Fruit fly (Drosophila melanogaster) Kc167 (cell line): ENCODE measurements around the gene CG31388.
A peak's percentile ranks its signal among the peaks of the same experiment; 100 is the strongest.

Source experiments
- Myc ChIP-seq: fragments of >200 bp; optimal IDR thresholded peaks from 2 replicates; lab custom pipeline; 2017; ENCODE audit warnings: missing external identifiers
- Sin3A ChIP-seq: fragments of >200 bp; optimal IDR thresholded peaks from 2 replicates; lab custom pipeline; 2018; ENCODE audit warnings: missing external identifiers
- h ChIP-seq: fragments of >200 bp; optimal IDR thresholded peaks from 3 replicates; lab custom pipeline; 2018; ENCODE audit warnings: missing external identifiers
- insv ChIP-seq: fragments of >200 bp; optimal IDR thresholded peaks from 3 replicates; lab custom pipeline; 2018; ENCODE audit warnings: missing external identifiers
- psq ChIP-seq: fragments of >200 bp; optimal IDR thresholded peaks from 2 replicates; lab custom pipeline; 2017; ENCODE audit warnings: missing external identifiers
- ttk ChIP-seq: sonication (Bioruptor generic); optimal IDR thresholded peaks from 2 replicates; lab custom pipeline; 2017; ENCODE audit warnings: missing external identifiers

CG31388 gene

DNA sequence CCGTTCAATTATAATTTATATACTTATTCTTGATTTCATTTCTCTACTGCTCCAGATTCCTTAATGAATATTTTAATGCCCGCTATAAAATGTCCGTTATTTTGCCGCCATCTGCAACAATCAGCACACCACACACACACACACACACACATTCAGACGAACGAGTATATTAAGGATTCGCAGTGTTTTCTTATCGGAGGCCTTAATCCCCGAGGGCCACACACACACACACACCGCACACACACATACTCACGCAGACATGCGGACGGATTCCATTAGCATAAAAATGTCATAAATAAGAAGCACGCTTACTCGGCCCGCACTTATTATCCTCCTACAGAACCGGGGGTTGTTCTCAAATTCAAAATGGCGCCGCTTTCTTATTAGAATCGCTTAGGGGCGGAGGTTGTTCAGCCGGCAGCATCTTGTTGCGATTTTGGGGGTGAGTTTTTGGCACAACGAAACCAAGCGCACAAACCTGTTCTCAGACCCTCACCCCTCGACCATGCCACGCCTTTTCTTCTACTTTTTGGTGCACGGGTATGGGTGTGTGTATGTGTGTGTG is 23.4 kb downstream of the CG31388 start:
- TF ChIP-seq Sin3A (lab: Kevin White, UChicago) (no peak), insv (lab: Kevin White, UChicago) (no peak), h (lab: Kevin White, UChicago) (no peak), psq (lab: Kevin White, UChicago) (no peak), ttk (no peak), Myc (lab: Kevin White, UChicago) (no peak)

DNA sequence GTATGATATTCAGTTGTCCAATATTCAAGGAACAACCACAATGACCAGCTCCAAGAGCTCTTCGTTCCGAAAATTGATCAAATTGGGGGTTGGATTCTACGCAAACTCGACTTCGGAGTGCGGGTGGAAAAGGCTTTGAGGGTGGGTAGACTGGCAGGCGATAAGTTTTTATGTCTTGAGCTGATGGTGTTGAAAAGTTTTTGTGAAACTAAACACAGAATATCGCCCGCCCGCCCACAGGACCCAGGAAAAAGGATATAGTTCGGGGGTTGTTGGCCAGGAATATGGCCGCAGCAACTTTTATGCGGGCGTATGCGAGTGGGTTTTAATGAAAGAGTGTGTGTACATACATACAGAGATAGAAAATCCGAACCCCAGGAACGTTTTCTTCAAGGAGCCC is 26.0 kb downstream of the CG31388 start:
- TF ChIP-seq ttk (no peak), Myc (lab: Kevin White, UChicago) (no peak), psq (lab: Kevin White, UChicago) (no peak), Sin3A (lab: Kevin White, UChicago) (no peak), h (lab: Kevin White, UChicago) (no peak), insv (lab: Kevin White, UChicago) (no peak)

DNA sequence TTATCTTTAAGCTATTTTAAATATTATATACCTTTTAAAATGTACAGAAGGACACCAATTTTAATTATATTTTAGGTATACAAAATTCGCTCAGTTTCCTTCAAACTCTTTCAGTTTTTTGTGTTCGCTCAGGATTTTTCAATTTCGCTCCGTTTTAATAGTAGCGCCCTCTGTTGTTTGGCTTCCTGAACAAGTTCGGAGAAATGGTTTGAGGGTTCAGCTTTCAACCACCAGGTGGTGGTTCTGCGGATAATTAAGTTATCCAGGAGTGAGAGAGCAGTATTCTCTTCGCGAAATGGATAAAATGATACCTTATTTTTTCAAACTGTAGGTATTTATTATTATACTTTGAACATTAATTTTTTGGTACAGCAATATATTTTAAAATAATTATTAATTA is 31.4 kb downstream of the CG31388 start:
- TF ChIP-seq h (lab: Kevin White, UChicago) (peak; percentile 94), Myc (lab: Kevin White, UChicago) (no peak)

DNA sequence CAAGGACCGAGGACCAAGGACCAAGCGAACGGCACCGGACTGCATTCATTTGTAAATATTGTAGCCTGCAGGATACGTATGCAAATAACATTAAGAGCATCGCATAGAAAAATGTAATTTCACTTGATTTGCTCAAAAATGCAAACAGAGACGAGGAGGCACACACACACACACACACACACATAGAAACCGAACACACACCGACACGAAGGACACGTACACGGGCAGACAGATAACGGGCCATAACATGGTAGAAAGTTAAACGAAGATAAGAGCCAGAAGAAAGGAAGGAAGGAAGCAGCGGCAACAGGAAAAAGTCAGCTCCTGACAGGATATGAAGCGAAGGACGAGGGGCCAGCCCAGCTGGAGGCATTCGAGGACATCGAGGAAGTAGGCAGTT is 33.0 kb downstream of the CG31388 start:
- TF ChIP-seq psq (lab: Kevin White, UChicago) (no peak), h (lab: Kevin White, UChicago) (no peak), Myc (lab: Kevin White, UChicago) (no peak), Sin3A (lab: Kevin White, UChicago) (no peak), insv (lab: Kevin White, UChicago) (no peak), ttk (no peak)

DNA sequence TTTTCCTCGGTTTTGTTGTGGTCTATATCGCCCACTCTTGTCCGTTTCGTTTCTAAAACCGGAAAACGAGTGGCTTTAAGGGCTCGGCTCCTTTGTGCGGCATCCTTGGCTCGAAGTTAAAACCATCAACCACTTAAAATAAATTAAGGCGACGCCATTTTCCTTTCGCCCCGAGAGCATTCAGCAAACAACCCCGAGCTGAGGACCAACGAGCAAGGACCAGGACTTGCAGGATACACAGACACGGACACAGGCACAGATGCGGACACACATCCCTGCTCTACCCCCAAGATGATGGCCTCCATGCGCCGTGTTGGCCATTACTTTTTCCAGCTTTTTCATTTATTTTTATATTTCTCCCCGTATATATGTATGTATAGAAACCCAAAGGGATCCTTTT is 35.1 kb downstream of the CG31388 start:
- TF ChIP-seq h (lab: Kevin White, UChicago) (no peak), insv (lab: Kevin White, UChicago) (no peak), Sin3A (lab: Kevin White, UChicago) (no peak), psq (lab: Kevin White, UChicago) (no peak), ttk (no peak), Myc (lab: Kevin White, UChicago) (no peak)

DNA sequence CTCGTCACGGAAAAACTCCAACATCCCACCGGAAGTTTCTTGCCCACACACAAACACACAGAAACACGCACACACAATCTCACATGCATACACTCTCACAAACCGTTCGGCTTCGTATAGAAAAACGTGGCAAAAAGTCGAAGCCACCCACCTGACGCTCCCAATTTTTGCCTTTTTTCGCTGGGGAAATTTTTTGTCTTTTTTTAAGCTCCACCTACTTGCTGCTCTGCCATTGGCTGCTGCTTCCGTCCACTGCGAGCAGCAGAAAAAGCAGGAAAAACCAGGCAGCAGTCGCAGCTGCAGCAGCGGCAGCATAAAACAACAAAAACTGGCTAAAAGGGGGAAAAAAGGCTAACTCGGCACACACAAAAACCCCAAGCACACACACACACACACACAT is 44.3 kb downstream of the CG31388 start:
- TF ChIP-seq h (lab: Kevin White, UChicago) = no peak
- TF ChIP-seq insv (lab: Kevin White, UChicago) = no peak

DNA sequence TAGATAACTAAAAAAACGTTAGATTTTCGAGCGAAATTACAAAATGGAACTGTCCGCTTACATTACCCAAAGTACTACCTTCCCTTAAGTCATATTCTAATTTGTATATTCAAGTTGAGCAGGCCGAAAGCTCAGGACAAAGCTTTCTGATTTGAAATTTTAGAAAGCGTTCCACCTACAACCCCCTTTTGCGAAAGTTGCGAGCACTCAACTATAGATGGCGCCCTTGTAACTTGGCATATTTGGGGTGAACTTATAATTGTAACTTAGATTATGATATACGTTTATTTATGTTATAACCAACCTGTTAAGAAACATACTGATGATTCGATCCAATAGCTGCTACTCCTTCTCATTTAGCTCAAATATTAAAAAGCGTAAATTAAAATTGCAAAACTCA is 49.3 kb downstream of the CG31388 start:
- TF ChIP-seq psq (lab: Kevin White, UChicago) = no peak
- no peak for TF ChIP-seq Sin3A (lab: Kevin White, UChicago)
- TF ChIP-seq Myc (lab: Kevin White, UChicago) = no peak
- no peak for TF ChIP-seq insv (lab: Kevin White, UChicago)
- no peak for TF ChIP-seq ttk
- no peak for TF ChIP-seq h (lab: Kevin White, UChicago)
